Fruit fly (Drosophila melanogaster) Kc167 (cell line): ENCODE data around the gene CG14607.

Source experiments
- Myc ChIP-seq: fragments of >200 bp; optimal IDR thresholded peaks from 2 replicates; lab custom pipeline; 2017; ENCODE audit warnings: missing external identifiers
- Sin3A ChIP-seq: fragments of >200 bp; optimal IDR thresholded peaks from 2 replicates; lab custom pipeline; 2018; ENCODE audit warnings: missing external identifiers
- insv ChIP-seq: fragments of >200 bp; optimal IDR thresholded peaks from 3 replicates; lab custom pipeline; 2018; ENCODE audit warnings: missing external identifiers
- psq ChIP-seq: fragments of >200 bp; optimal IDR thresholded peaks from 2 replicates; lab custom pipeline; 2017; ENCODE audit warnings: missing external identifiers
- ttk ChIP-seq: sonication (Bioruptor generic); optimal IDR thresholded peaks from 2 replicates; lab custom pipeline; 2017; ENCODE audit warnings: missing external identifiers

DNA sequence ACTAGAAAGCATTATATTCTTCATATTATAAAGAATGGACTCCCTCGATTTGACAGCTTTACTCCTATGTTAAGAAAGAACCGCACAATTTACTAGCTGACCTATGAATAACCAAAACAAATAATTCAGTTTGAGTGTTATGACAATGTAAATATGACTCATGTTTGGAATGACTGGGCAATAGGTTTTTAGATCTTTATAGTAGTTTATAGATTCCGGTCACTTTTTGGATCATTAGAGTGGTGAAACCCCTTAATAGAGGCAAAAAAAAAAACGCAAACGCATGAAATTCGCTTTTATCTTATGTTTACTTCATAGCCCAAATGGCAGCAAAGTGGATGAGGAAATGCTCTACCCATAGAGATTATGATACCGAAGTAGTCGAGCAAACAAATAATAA is 22.0 kb upstream of the CG14607 start, which contains the start of gene CG14605:
- TF ChIP-seq insv (lab: Kevin White, UChicago), result no peak
- TF ChIP-seq ttk (lab: Kevin White, UChicago), result no peak
- TF ChIP-seq psq (lab: Kevin White, UChicago), result no peak
- TF ChIP-seq Myc (lab: Kevin White, UChicago), result no peak
- no peak for TF ChIP-seq Sin3A (lab: Kevin White, UChicago)
